Fruit fly (Drosophila melanogaster) whole organism, prepupa: ENCODE results near the gene CG11438.

Experiments
- CG7368 ChIP-seq: fragments of 200-800 bp; sonication (Bioruptor generic); optimal IDR thresholded peaks from 3 replicates; lab custom pipeline; 2016; ENCODE audit warnings: missing biosample characterization, missing genetic modification characterization
- Eip75B ChIP-seq: fragments of 200-800 bp; sonication (Bioruptor generic); optimal IDR thresholded peaks from 3 replicates; lab custom pipeline; 2016; ENCODE audit warnings: missing biosample characterization, missing genetic modification characterization

dm6 chr3L:22497594-22497993 lies 32.2 kb downstream of the CG11438 start:
- TF ChIP-seq Eip75B (GFP tag; lab: Kevin White, UChicago) (no peak), CG7368 (GFP tag; lab: Kevin White, UChicago) (no peak)
